Fruit fly (Drosophila melanogaster): ENCODE results near the gene tub.

DNA sequence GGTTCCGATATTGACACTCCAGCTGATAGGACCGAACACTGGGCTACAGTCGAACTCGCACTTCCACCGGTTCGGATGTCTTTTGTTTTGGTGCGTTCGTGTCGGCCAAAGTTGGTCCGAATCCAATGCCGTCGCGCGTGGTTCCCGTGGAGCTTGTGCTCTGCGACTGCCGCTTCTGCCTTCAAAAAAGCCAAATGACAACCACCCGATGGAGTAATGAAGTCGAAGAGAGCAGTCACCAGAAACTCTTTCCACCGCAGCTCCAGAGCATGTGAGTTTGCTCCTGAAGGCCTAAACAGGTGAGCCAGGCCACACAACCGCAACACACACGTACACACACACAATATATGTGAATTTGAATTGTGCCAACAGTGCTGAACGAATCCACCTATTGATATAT, 6.6 kb downstream of the tub start, which contains the start of gene CG34112:
- no peak for TF ChIP-seq psq (optimal IDR thresholded peaks at IDR 0.05)
- no peak for TF ChIP-seq h (optimal IDR thresholded peaks at IDR 0.05)

Measured in Kc167 (cell line).